Fruit fly (Drosophila melanogaster) whole organism, pupa: ENCODE results near the gene Dip-B.

Experiments
- CG14655 ChIP-seq: fragments of 200-800 bp; sonication (Bioruptor generic); optimal IDR thresholded peaks from 3 replicates; lab custom pipeline; 2017; ENCODE audit warnings: mild to moderate bottlenecking, missing biosample characterization, missing genetic modification reagents, missing genetic modification characterization
- CG32121 ChIP-seq: fragments of 200-800 bp; sonication (Bioruptor generic); IDR thresholded peaks from 2 replicates; pipeline ENCODE4 v1.3.6; 2022; ENCODE audit warnings: missing biosample characterization, missing genetic modification characterization
- CG34367 ChIP-seq: fragments of 200-800 bp; sonication (Bioruptor generic); optimal IDR thresholded peaks from 2 replicates; lab custom pipeline; 2018; ENCODE audit warnings: missing biosample characterization, mild to moderate bottlenecking, missing genetic modification characterization
- CG8301 ChIP-seq: fragments of 200-800 bp; sonication (Bioruptor generic); optimal IDR thresholded peaks from 2 replicates; lab custom pipeline; 2018; ENCODE audit warnings: missing biosample characterization, mild to moderate bottlenecking, missing genetic modification characterization
- EcR ChIP-seq: fragments of 200-800 bp; sonication (Bioruptor generic); optimal IDR thresholded peaks from 3 replicates; lab custom pipeline; 2019; ENCODE audit warnings: missing biosample characterization, missing genetic modification characterization, mild to moderate bottlenecking, moderate library complexity, missing genetic modification reagents
- Pif1A ChIP-seq: fragments of 200-800 bp; sonication (Bioruptor generic); optimal IDR thresholded peaks from 3 replicates; lab custom pipeline; 2016; ENCODE audit warnings: missing biosample characterization, missing genetic modification characterization
- gl ChIP-seq: fragments of 200-800 bp; sonication (Bioruptor generic); optimal IDR thresholded peaks from 2 replicates; lab custom pipeline; 2018; ENCODE audit warnings: missing biosample characterization, mild to moderate bottlenecking, missing genetic modification characterization

dm6 chr3R:13785895-13786294 lies 3.8 kb downstream of the Dip-B start:
- TF ChIP-seq CG14655 (GFP tag; lab: Kevin White, UChicago) = no peak
- TF ChIP-seq CG32121 (GFP tag; lab: Robert Waterston, UW) = no peak
- no peak for TF ChIP-seq gl (tag; lab: Kevin White, UChicago)
- no peak for TF ChIP-seq EcR (GFP tag; lab: Kevin White, UChicago)
- TF ChIP-seq Pif1A = no peak
- TF ChIP-seq CG34367 (tag; lab: Kevin White, UChicago) = no peak
- no peak for TF ChIP-seq CG8301
